Worm (Caenorhabditis elegans) whole organism, L3 larva: ENCODE data around the gene arl-6.

Source experiments
- aly-2 ChIP-seq: fragments of 150-350 bp; optimal IDR thresholded peaks from 2 replicates; lab custom pipeline; 2014; ENCODE audit warnings: missing biosample characterization, missing genetic modification characterization
- ama-1 ChIP-seq: fragments of 150-350 bp; optimal IDR thresholded peaks from 2 replicates; lab custom pipeline; 2018
- ceh-16 ChIP-seq: sonication (generic microtip); optimal IDR thresholded peaks from 2 replicates; lab custom pipeline; 2017; ENCODE audit warnings: missing biosample characterization, missing genetic modification characterization
- ceh-9 ChIP-seq: sonication (generic microtip); optimal IDR thresholded peaks from 2 replicates; lab custom pipeline; 2018; ENCODE audit warnings: missing biosample characterization, missing genetic modification characterization
- daf-12 ChIP-seq: fragments of 150-350 bp; optimal IDR thresholded peaks from 2 replicates; lab custom pipeline; 2014; ENCODE audit warnings: missing biosample characterization, missing genetic modification reagents, missing genetic modification characterization
- egl-27 ChIP-seq: sonication (generic microtip); optimal IDR thresholded peaks from 4 replicates; lab custom pipeline; 2017; ENCODE audit warnings: missing biosample characterization, missing genetic modification reagents, missing genetic modification characterization
- egl-5 ChIP-seq: fragments of 150-350 bp; optimal IDR thresholded peaks from 2 replicates; lab custom pipeline; 2017; ENCODE audit warnings: missing biosample characterization, missing genetic modification reagents, missing genetic modification characterization, inconsistent platforms
- elt-1 ChIP-seq: fragments of 150-350 bp; optimal IDR thresholded peaks from 2 replicates; lab custom pipeline; 2014; ENCODE audit warnings: missing biosample characterization, missing genetic modification characterization
- elt-2 ChIP-seq: sonication (generic microtip); optimal IDR thresholded peaks from 2 replicates; lab custom pipeline; 2016; ENCODE audit warnings: missing genetic modification reagents, mild to moderate bottlenecking, missing genetic modification characterization, missing compliant biosample characterization
- elt-3 ChIP-seq, 3 experiments: fragments of 150-350 bp in 1 of 3; sonication (generic microtip) in 2 of 3; optimal IDR thresholded peaks; 2 replicates in 2 of 3; 4 replicates in 1 of 3; lab custom pipeline; 2014 to 2017; ENCODE audit warnings: missing biosample characterization in 3 of 3, missing genetic modification characterization in 3 of 3
- eor-1 ChIP-seq, 2 experiments: fragments of 150-350 bp; optimal IDR thresholded peaks; 2 replicates each; lab custom pipeline; 2014 to 2018; ENCODE audit warnings: missing biosample characterization in 2 of 2, missing genetic modification characterization in 2 of 2
- fkh-10 ChIP-seq: sonication (generic microtip); optimal IDR thresholded peaks from 2 replicates; lab custom pipeline; 2017; ENCODE audit warnings: missing biosample characterization, missing genetic modification reagents, missing genetic modification characterization
- fkh-2 ChIP-seq: fragments of 150-350 bp; optimal IDR thresholded peaks from 2 replicates; lab custom pipeline; 2014; ENCODE audit warnings: missing biosample characterization, missing genetic modification reagents, missing genetic modification characterization
- fos-1 ChIP-seq: fragments of 150-350 bp; optimal IDR thresholded peaks from 2 replicates; lab custom pipeline; 2014; ENCODE audit warnings: missing biosample characterization, missing genetic modification characterization
- hmg-11 ChIP-seq: sonication (generic microtip); optimal IDR thresholded peaks from 2 replicates; lab custom pipeline; 2016; ENCODE audit warnings: missing genetic modification characterization, missing compliant biosample characterization
- lin-15B ChIP-seq: fragments of 150-350 bp; optimal IDR thresholded peaks from 2 replicates; lab custom pipeline; 2014; ENCODE audit warnings: missing biosample characterization, missing genetic modification characterization
- lin-39 ChIP-seq: fragments of 150-350 bp; optimal IDR thresholded peaks from 2 replicates; lab custom pipeline; 2018; ENCODE audit warnings: missing biosample characterization, missing genetic modification reagents, missing genetic modification characterization
- mml-1 ChIP-seq: fragments of 150-350 bp; sonication (generic microtip); optimal IDR thresholded peaks from 3 replicates; lab custom pipeline; 2014; ENCODE audit warnings: missing biosample characterization, missing genetic modification characterization
- nfya-1 ChIP-seq: sonication (generic microtip); optimal IDR thresholded peaks from 2 replicates; lab custom pipeline; 2017; ENCODE audit warnings: missing genetic modification characterization, mild to moderate bottlenecking, missing compliant biosample characterization, antibody characterized with exemption, moderate library complexity; ENCODE audit not compliant: insufficient read depth
- nhr-11 ChIP-seq: fragments of 150-350 bp; optimal IDR thresholded peaks from 2 replicates; lab custom pipeline; 2014; ENCODE audit warnings: missing biosample characterization, missing genetic modification characterization
- nhr-12 ChIP-seq: fragments of 150-350 bp; optimal IDR thresholded peaks from 2 replicates; lab custom pipeline; 2014; ENCODE audit warnings: missing biosample characterization, missing genetic modification characterization
- nhr-23 ChIP-seq: fragments of 150-350 bp; optimal IDR thresholded peaks from 2 replicates; lab custom pipeline; 2014; ENCODE audit warnings: missing biosample characterization, missing genetic modification reagents, missing genetic modification characterization
- nhr-237 ChIP-seq: fragments of 150-350 bp; optimal IDR thresholded peaks from 2 replicates; lab custom pipeline; 2014; ENCODE audit warnings: missing biosample characterization, missing genetic modification characterization
- nhr-25 ChIP-seq: sonication (generic microtip); optimal IDR thresholded peaks from 2 replicates; lab custom pipeline; 2017; ENCODE audit warnings: missing biosample characterization, missing genetic modification characterization
- nhr-28 ChIP-seq: fragments of 150-350 bp; optimal IDR thresholded peaks from 2 replicates; lab custom pipeline; 2014; ENCODE audit warnings: missing biosample characterization, missing genetic modification characterization
- nhr-43 ChIP-seq: sonication (generic microtip); optimal IDR thresholded peaks from 2 replicates; lab custom pipeline; 2016; ENCODE audit warnings: mild to moderate bottlenecking, missing genetic modification characterization, missing compliant biosample characterization; ENCODE audit not compliant: poor library complexity, severe bottlenecking
- nhr-67 ChIP-seq: fragments of 150-350 bp; optimal IDR thresholded peaks from 2 replicates; lab custom pipeline; 2014; ENCODE audit warnings: missing biosample characterization, missing genetic modification characterization
- nhr-76 ChIP-seq: fragments of 150-350 bp; sonication (generic microtip); optimal IDR thresholded peaks from 5 replicates; lab custom pipeline; 2014; ENCODE audit warnings: missing biosample characterization, missing genetic modification characterization
- pha-4 ChIP-seq: fragments of 150-350 bp; optimal IDR thresholded peaks from 2 replicates; lab custom pipeline; 2014; ENCODE audit warnings: missing biosample characterization, missing genetic modification reagents, missing genetic modification characterization
- pqm-1 ChIP-seq: fragments of 150-350 bp; optimal IDR thresholded peaks from 2 replicates; lab custom pipeline; 2017; ENCODE audit warnings: missing biosample characterization, missing genetic modification characterization, inconsistent platforms
- sea-2 ChIP-seq: fragments of 150-350 bp; sonication (generic microtip); optimal IDR thresholded peaks from 4 replicates; lab custom pipeline; 2014; ENCODE audit warnings: missing biosample characterization, missing genetic modification reagents, missing genetic modification characterization
- skn-1 ChIP-seq: fragments of 150-350 bp; optimal IDR thresholded peaks from 2 replicates; lab custom pipeline; 2014; ENCODE audit warnings: missing biosample characterization, missing genetic modification characterization
- snpc-4 ChIP-seq: fragments of 150-350 bp; optimal IDR thresholded peaks from 2 replicates; lab custom pipeline; 2014; ENCODE audit warnings: missing biosample characterization, missing genetic modification characterization
- unc-39 ChIP-seq: sonication (generic microtip); optimal IDR thresholded peaks from 4 replicates; lab custom pipeline; 2017; ENCODE audit warnings: missing biosample characterization, missing genetic modification characterization
- unc-62 ChIP-seq: fragments of 150-350 bp; sonication (generic microtip); optimal IDR thresholded peaks from 4 replicates; lab custom pipeline; 2014; ENCODE audit warnings: missing biosample characterization, missing genetic modification reagents, missing genetic modification characterization
- zag-1 ChIP-seq: fragments of 150-350 bp; optimal IDR thresholded peaks from 2 replicates; lab custom pipeline; 2014; ENCODE audit warnings: missing biosample characterization, missing genetic modification characterization
- ztf-11 ChIP-seq: fragments of 150-350 bp; optimal IDR thresholded peaks from 2 replicates; lab custom pipeline; 2014; ENCODE audit warnings: missing biosample characterization, missing genetic modification characterization
- ztf-4 ChIP-seq: fragments of 150-350 bp; optimal IDR thresholded peaks from 2 replicates; lab custom pipeline; 2014; ENCODE audit warnings: missing biosample characterization, missing genetic modification characterization

The arl-6 gene

ce11 chrIII:4849739-4850138 is 35.1 kb upstream of the arl-6 start, which contains the start of gene nonu-1:
TSS of gene nonu-1 (minus strand) at chrIII:4849907.
- no peak for TF ChIP-seq elt-2 (tag; lab: Kevin White, UChicago)
- TF ChIP-seq skn-1 (tag; lab: Kevin White, UChicago): no peak
- no peak for TF ChIP-seq nhr-237 (tag; lab: Kevin White, UChicago)
- no peak for TF ChIP-seq fos-1 (tag; lab: Kevin White, UChicago)
- TF ChIP-seq fkh-10: no peak
- TF ChIP-seq egl-27 (tag; lab: Kevin White, UChicago): no peak
- TF ChIP-seq sea-2 (GFP tag; lab: Kevin White, UChicago): no peak
- TF ChIP-seq lin-39 (tag; lab: Kevin White, UChicago): no peak
- no peak for TF ChIP-seq zag-1
- TF ChIP-seq ztf-4: no peak

- no peak for TF ChIP-seq fkh-2 (tag; lab: Kevin White, UChicago)
- no peak for TF ChIP-seq ztf-4
- TF ChIP-seq unc-39: no peak
- TF ChIP-seq elt-1: no peak
- TF ChIP-seq aly-2 (tag; lab: Kevin White, UChicago): no peak
- no peak for TF ChIP-seq nhr-67 (tag; lab: Kevin White, UChicago)
- TF ChIP-seq lin-39 (tag; lab: Kevin White, UChicago): no peak
- TF ChIP-seq nhr-28 (tag; lab: Kevin White, UChicago): no peak
- TF ChIP-seq nhr-43 (tag; lab: Kevin White, UChicago): no peak
- no peak for TF ChIP-seq elt-2 (tag; lab: Kevin White, UChicago)
- no peak for TF ChIP-seq pqm-1 (tag; lab: Kevin White, UChicago)
- no peak for TF ChIP-seq zag-1
- TF ChIP-seq lin-15B (tag; lab: Kevin White, UChicago): no peak
- no peak for TF ChIP-seq nhr-25 (tag; lab: Kevin White, UChicago)
- TF ChIP-seq nhr-12: no peak
- TF ChIP-seq daf-12 (tag; lab: Kevin White, UChicago): no peak
- TF ChIP-seq ztf-11: no peak
- no peak for TF ChIP-seq ceh-16 (tag; lab: Kevin White, UChicago)
- TF ChIP-seq, all 47 proteins: peak for 0
These were observed 29.7 kb upstream of the arl-6 start, which contains the start of the genes clec-157 and fkh-5 for ce11 chrIII:4844327-4844726. TSS of gene clec-157 (minus strand) at chrIII:4844427. TSS of gene fkh-5 (plus strand) at chrIII:4844662.

ce11 chrIII:4842173-4842572 is 27.5 kb upstream of the arl-6 start, which contains the start of gene clec-156:
TSS of gene clec-156 (minus strand) at chrIII:4842273.
- TF ChIP-seq hmg-11 (tag; lab: Kevin White, UChicago): no peak
- no peak for TF ChIP-seq nhr-76 (tag; lab: Kevin White, UChicago)
- no peak for TF ChIP-seq ceh-16 (tag; lab: Kevin White, UChicago)
- TF ChIP-seq nhr-237 (tag; lab: Kevin White, UChicago): no peak
- TF ChIP-seq snpc-4 (tag; lab: Kevin White, UChicago): no peak
- no peak for TF ChIP-seq egl-5 (tag; lab: Kevin White, UChicago)
- no peak for TF ChIP-seq nhr-67 (tag; lab: Kevin White, UChicago)
- no peak for TF ChIP-seq eor-1 (tag; optimal IDR thresholded peaks at IDR 0.05; lab: Kevin White, UChicago)
- no peak for TF ChIP-seq elt-2 (tag; lab: Kevin White, UChicago)
- no peak for TF ChIP-seq sea-2 (GFP tag; lab: Kevin White, UChicago)
- TF ChIP-seq nhr-23: no peak
- no peak for TF ChIP-seq fkh-10
- no peak for TF ChIP-seq aly-2 (tag; lab: Kevin White, UChicago)
- TF ChIP-seq nfya-1 (tag; lab: Kevin White, UChicago): no peak
- TF ChIP-seq daf-12 (tag; lab: Kevin White, UChicago): no peak
- TF ChIP-seq elt-3 (tag; optimal IDR thresholded peaks at IDR 0.05; lab: Kevin White, UChicago): no peak
- TF ChIP-seq ama-1: no peak
- TF ChIP-seq, all 47 proteins: peak for 0

ce11 chrIII:4837429-4837828 is 22.8 kb upstream of the arl-6 start, which contains the start of the genes acbp-7 and F26A1.19:
TSS of gene acbp-7 (plus strand) at chrIII:4837729.
TSS of gene F26A1.19 (plus strand) at chrIII:4837731.
- no peak for TF ChIP-seq eor-1 (tag; optimal IDR thresholded peaks at IDR 0.05; lab: Kevin White, UChicago)
- no peak for TF ChIP-seq pha-4
- no peak for TF ChIP-seq nhr-23
- no peak for TF ChIP-seq egl-27 (tag; lab: Kevin White, UChicago)
- TF ChIP-seq mml-1: no peak
- no peak for TF ChIP-seq nhr-76 (tag; lab: Kevin White, UChicago)
- no peak for TF ChIP-seq skn-1 (tag; lab: Kevin White, UChicago)
- no peak for TF ChIP-seq ceh-9 (tag; lab: Kevin White, UChicago)
- no peak for TF ChIP-seq lin-15B (tag; lab: Kevin White, UChicago)
- no peak for TF ChIP-seq nhr-43 (tag; lab: Kevin White, UChicago)
- no peak for TF ChIP-seq pqm-1 (tag; lab: Kevin White, UChicago)
- TF ChIP-seq sea-2 (GFP tag; lab: Kevin White, UChicago): no peak
- no peak for TF ChIP-seq snpc-4 (tag; lab: Kevin White, UChicago)
- no peak for TF ChIP-seq nhr-11 (tag; lab: Kevin White, UChicago)
- no peak for TF ChIP-seq unc-62 (GFP tag; lab: Kevin White, UChicago)
- no peak for TF ChIP-seq ceh-16 (tag; lab: Kevin White, UChicago)
- no peak for TF ChIP-seq zag-1
- TF ChIP-seq, all 47 proteins: peak for 0
